Fruit fly (Drosophila melanogaster) whole organism, larva: Measurements from ENCODE around the gene CG10657.
A peak's percentile ranks its signal among the peaks of the same experiment; 100 is the strongest.

Experiments
- noc ChIP-seq: fragments of 200-800 bp; sonication (Bioruptor generic); optimal IDR thresholded peaks from 3 replicates; lab custom pipeline; 2019; ENCODE audit warnings: missing biosample characterization, mild to moderate bottlenecking, missing genetic modification characterization, moderate library complexity

CG10657 gene

DNA sequence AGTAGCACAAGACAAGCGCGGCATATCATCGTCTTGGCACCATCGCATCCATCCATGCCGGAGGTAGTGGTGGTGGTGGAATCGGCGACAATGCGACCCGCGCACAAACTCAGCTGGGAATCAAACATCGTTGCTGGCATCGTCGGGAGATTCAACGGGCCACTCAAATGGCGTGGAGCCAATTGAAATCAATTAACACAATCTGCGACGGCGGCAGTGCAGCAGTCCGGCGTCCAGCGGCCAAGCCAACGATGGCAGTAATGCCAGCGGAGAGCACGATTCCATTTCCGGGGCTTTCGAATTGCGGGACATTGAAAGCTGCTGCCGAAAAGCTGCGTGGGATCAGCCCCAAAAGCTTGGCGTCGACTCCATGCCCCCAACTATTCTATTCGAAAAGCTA, 10.6 kb upstream of the CG10657 start, which contains the start of gene CG10654:
TSS of gene CG10654 (minus strand) at position 270 of the 400 bp plus-strand sequence.
- TF ChIP-seq noc (tag; lab: Kevin White, UChicago), result no peak

DNA sequence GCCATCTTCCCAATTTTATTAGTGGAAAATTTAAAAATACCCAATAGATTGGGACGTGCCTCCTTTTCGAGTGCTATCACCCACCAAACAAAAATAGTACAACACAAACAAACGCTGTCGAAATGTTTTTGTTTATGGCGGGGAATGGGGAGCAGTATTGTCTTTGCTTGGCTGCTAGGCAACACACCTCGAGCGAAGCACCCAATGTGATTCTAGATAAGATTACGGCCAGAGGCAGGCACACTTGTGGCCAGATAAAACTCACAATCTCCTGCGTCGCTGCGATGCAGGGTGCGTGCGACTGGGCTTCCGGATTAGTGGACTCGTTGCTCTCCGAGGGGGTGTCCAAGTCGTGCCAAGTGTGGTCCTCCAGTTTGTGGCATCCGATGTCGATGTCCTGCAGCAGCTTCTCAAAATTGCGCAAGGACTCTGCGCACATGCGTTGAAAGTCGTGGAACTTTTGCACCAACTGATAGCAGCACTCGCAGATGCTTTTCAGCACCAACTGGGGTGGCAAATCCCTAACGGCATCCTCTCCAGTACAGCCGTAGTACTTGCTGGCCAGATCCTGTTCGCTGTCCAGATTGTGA, 10.0 kb upstream of the CG10657 start:
- TF ChIP-seq noc (tag; lab: Kevin White, UChicago), result peak; percentile 20

DNA sequence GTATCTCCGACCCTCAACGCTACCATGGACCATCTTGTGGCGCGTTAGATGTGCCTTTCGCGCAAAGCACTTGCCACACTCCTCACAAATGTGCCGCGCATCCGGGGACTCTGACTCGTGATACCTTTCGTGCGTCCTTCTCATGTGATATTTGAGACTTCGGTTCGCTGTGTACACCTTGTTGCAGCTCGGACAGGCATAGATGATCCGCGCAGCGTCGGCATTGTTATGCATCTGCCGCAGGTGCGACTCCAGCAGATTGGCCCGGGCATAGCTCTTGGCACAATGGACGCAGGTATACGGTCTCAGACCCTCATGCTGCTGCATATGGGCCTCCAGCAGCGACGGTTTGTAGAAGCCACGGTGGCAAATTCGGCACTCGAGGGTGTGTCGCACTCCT, 9.0 kb upstream of the CG10657 start:
- no peak for TF ChIP-seq noc (tag; lab: Kevin White, UChicago)

DNA sequence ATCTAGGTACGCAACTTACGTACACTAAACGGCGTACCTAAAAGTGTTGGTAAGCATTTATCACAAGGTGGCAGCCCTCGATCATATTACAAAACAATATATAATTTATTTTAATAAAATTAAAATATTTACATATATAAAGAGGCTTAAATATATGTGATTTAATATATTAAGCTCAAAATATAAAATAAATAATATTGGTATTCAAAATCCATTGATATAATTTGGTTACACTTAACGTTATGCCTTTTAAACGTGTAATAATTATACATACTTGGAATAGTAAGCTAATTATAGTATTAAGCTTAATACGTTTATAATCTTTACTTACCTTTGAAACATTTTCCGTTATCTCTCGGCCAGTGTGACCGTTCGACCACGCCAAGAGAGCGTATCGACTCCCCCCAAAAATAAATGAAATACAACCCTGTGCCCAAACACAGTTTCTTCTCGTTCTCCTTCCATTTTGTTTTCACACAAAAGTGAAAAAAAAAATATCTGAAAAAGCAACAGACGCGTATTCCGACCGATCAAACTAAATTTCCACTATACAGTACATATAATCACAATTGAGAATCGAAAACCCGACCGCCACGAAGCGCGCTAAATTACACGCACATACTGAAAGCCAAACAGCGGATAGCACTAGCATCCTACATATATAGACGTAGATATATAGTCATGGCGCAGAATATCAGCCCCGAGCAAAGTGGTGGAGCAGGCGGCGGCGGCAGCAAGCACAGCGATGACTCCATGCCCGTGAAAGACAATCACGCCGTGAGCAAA, 7.0 kb upstream of the CG10657 start, which contains the start of the genes CG10646 and vih:
TSS of gene CG10646 (minus strand) at position 30 of the 786 bp plus-strand sequence.
TSS of gene vih (plus strand) at position 428 of the 786 bp plus-strand sequence.
- no peak for TF ChIP-seq noc (tag; lab: Kevin White, UChicago)

DNA sequence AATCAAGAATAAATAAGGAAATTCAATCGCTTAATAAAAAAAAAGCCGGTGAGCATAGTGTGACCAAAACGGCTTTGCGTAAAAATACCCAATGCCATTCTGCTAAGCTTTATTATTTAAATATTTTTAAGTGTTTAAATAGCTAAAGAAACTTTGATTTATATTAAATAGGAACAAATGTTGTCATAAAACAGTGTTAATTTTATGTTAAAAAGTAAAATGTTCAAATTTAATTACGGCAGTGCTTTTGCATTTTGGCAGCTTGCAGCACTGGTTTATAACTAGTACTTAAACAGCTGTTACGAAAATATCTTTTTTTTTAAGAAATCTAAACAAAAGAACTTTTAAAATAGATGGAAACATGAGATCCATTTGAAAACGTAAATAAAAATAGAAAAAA, 4.2 kb upstream of the CG10657 start, which contains the start of the genes CG10638 and CG10681:
TSS of gene CG10638 (minus strand) at position 63 of the 400 bp plus-strand sequence.
TSS of gene CG10681 (plus strand) at position 265 of the 400 bp plus-strand sequence.
- TF ChIP-seq noc (tag; lab: Kevin White, UChicago), result no peak

DNA sequence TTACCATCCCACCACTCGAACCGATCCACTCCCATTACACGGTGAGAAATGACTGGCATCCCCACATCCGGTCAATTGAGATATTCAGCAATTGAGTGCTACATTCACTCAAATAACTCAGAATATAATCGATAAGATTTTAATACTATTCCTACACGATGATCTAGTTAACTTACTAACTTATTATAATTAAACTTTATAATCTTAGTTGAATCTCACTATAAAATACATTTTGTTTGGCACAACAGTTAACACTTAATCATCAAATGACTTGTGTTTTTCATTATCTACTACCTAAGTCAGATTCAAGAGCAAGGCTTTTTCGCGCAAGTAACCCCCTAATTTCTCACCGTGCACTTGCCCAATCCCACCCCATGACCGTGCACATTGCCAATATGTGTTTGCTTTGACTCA, 1.7 kb downstream of the CG10657 start:
- peak; percentile 2 for TF ChIP-seq noc (tag; lab: Kevin White, UChicago)

DNA sequence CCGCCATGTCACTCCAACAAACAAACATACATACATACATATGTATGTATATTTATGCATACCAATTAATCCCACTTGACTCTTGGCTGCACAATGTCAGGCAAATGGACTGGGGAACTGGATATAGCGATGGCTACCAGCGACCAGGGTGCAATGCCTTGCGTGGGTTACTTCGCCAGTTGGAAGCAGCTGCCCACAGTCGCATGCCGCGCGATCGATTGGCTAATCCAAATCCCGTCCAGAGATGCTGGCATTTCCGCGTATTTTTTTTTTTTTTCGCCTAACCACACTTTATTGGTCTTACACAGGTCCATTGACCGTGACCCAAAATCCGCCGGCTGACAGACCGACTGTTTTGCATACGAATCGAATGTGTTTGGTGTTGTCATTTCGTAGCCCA, 2.7 kb downstream of the CG10657 start:
- TF ChIP-seq noc (tag; lab: Kevin White, UChicago), result no peak

DNA sequence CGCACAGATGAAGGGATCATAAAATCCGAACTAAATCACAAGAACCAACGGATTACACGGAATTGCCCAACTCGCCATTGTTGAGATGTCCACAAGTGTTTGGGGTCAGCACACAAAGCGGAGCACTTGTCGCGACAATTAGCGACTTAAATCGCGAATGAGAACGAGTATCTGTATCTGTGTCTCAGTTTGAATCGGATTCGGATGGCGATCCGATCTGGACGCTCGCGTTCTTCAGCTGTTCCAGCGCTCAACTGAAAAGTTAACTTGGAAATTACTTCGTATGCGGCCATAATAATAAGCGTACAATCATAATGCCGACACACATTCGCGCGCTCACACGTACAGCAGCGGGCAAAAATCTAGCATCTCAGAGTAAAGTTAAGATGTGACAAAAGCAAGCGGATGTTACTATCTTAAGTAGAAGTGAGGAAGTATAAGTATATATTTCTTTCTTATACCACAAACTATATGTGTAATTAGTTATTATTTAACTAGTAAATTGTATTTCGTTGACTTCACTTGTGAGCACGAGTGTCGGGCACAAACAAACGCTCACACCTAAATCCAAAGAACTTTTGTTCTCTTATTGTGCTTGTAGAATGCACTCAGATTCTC, 6.5 kb downstream of the CG10657 start, which contains the start of gene CG10660:
TSS of gene CG10660 (minus strand) at position 259 of the 618 bp plus-strand sequence.
- peak; percentile 84 for TF ChIP-seq noc (tag; lab: Kevin White, UChicago)

DNA sequence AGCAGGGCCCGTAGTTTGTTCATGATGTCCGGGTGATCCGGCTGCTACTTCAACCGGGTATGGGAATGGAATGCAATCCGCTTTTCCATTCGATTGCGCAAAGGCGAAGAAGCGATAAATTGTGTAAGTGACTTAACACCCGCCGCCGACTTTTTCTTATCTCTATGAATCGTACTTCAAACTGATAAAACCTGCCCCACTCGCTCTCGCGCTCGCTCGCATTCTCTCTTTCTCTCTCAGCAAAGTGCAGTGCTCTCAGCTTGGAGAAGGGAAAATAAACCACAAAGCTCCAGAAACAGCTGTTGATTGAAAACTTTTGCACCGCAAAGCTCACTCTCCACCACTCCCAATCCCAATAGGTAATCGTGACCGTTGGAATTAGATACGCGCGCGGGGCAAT, 7.1 kb downstream of the CG10657 start:
- TF ChIP-seq noc (tag; lab: Kevin White, UChicago), result no peak

DNA sequence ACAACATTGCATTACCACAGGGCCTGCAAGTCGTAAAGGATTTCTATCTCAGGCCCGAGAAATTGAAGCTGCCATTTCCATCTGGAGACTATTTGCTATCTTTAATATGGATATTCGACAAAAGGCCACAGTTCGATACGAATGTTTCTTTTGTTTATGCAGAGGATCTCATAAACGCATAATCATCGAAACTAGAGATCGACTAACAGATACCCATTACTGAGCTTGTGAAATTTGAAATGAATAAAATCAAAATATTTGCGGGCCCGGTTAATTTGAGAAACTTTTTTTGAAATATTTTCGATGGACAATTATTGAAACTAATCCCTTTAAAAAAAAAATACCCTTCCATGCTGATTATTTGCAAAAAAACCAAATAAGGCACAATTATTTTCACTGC, 10.8 kb downstream of the CG10657 start:
- no peak for TF ChIP-seq noc (tag; lab: Kevin White, UChicago)

DNA sequence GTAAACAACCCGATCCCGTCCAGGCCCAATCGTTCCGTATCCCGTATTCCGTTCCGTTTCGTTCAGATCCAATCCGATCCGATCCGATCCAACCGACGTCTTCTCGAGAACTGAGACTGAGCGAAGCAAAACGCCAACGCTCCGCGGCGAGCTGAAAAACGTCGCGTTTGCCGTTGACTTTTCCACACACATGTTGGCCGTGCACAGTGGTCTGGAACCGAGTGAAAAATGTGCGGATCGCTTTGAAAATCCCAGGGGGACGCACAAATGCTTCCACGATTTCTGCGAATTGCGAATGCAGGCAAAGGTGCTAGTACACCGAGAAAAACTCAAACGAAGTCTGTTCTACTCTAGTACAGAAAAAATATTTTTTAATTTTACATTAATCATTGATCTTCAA, 12.1 kb downstream of the CG10657 start, which contains the start of gene CG10663:
TSS of gene CG10663 (minus strand) at position 88 of the 400 bp plus-strand sequence.
- TF ChIP-seq noc (tag; lab: Kevin White, UChicago), result no peak

DNA sequence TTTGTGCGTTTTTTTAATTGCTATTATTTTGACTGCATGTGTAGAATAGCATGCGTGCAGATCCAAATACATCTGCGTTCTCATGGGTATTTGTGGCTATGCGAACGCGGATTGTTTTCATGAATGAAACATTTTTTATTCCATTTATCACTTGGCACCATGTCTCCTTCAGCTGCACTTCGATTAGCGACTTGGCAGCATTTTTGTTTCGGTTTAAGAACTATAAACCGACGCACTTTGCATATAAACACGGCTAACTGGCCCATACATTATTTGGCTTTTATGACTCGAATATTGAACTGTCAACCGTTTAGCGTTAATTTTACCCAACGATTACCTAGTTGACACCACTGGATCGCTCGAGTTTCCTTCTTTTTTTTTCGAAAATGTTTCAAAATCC, 12.6 kb downstream of the CG10657 start:
- no peak for TF ChIP-seq noc (tag; lab: Kevin White, UChicago)

DNA sequence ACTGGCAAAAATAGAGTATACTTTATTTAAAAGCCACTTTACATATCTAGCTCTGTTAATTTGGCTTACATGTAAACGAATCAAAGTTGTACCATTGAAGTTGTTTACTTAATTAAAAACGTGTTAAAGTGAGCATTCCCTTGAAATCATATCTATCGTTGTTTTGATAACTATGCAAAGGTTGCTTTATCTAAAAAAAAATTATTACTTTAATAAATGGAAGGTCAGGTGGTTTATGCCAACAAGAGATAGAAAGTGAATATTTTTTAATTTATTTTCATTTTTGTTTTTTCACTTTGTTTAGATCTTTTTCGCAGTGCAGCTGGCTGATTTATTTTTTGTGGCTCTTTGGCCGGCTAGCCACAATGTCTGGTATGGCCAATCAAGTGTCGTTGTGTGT, 14.1 kb downstream of the CG10657 start:
- TF ChIP-seq noc (tag; lab: Kevin White, UChicago), result peak; percentile 9

DNA sequence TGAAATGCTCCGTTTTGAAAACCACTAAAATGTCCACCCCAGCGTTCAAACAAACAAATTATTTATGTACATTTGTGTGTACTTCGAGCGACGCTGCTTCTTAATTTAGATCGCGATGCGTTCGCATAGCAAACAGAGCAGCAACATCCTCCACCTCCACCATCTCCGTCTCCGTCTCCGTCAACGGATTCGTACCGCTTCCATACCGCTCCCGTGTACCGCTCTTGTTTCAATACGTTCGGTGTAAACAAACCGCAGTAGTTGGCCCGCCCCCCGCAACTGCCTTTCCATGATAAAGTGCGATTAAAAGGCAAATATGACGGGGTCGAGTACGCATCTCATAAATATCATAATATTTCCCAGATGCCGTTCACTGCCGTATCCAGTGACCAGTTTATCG, 14.8 kb downstream of the CG10657 start, which contains the start of gene CG33725:
TSS of gene CG33725 (plus strand) at position 364 of the 400 bp plus-strand sequence.
- no peak for TF ChIP-seq noc (tag; lab: Kevin White, UChicago)

DNA sequence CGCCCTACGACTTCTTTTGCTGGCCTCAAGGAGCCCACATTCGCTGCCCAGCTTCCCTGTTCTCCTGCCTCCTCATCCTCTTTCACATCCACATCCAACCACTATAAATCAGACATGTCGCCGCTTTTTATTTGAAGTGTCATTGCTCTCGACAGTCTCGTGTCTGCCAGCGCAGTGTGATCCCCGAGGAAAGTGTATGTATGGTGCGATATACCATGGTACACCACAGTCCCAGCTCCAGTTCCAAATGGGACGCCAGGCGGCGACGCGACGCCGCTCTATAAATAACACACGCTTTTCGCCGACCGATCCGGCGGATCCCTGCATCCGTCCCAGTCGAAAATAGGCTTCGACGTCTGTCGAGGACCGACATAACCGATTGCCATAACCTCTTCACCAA, 18.8 kb downstream of the CG10657 start:
- TF ChIP-seq noc (tag; lab: Kevin White, UChicago), result no peak

DNA sequence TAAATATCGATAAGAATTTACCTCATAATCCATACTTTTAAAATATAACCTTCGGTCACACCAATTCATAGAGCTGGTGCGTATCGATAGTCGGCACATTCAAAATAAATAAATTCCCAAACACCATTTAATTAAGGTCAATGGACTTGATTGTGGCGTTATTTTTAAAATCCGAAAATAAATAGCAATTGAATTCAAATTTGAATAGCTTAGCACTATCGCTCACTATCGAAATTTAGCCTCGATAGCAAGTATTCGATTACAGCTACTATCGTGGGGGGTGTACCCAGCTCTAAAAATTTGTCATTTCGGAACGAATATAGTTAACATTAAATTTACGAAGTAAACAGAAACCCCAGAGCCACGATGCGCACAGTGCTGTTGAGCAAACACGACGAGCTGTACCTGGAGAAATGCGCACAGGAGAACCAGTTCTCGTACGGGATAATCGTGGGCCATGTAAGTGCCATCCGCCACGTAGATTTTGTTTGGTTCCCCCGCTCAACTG, 25.5 kb downstream of the CG10657 start, which contains the start of gene CG10616:
TSS of gene CG10616 (plus strand) at position 258 of the 508 bp plus-strand sequence.
- TF ChIP-seq noc (tag; lab: Kevin White, UChicago), result no peak
